Worm (Caenorhabditis elegans) whole organism, L1 larva: ENCODE results near the gene snb-2.

ENCODE experiments used
- aha-1 ChIP-seq: fragments of 150-350 bp; optimal IDR thresholded peaks from 2 replicates; lab custom pipeline; 2014; ENCODE audit warnings: missing biosample characterization, missing genetic modification characterization
- alr-1 ChIP-seq: fragments of 200-800 bp; sonication (Bioruptor generic); optimal IDR thresholded peaks from 2 replicates; lab custom pipeline; 2018; ENCODE audit warnings: borderline replicate concordance, mild to moderate bottlenecking, missing genetic modification characterization, missing compliant biosample characterization
- ama-1 ChIP-seq: fragments of 150-350 bp; optimal IDR thresholded peaks from 2 replicates; lab custom pipeline; 2014
- blmp-1 ChIP-seq: fragments of 150-350 bp; optimal IDR thresholded peaks from 2 replicates; lab custom pipeline; 2014; ENCODE audit warnings: missing biosample characterization, missing genetic modification characterization
- ceh-63 ChIP-seq: fragments of 200-800 bp; sonication (Bioruptor generic); optimal IDR thresholded peaks from 2 replicates; lab custom pipeline; 2018; ENCODE audit warnings: mild to moderate bottlenecking, missing genetic modification characterization, missing compliant biosample characterization
- ceh-88 ChIP-seq: fragments of 200-800 bp; sonication (Bioruptor generic); IDR thresholded peaks from 2 replicates; pipeline ENCODE4 v1.3.6; 2022; ENCODE audit warnings: missing genetic modification characterization, missing compliant biosample characterization
- ces-1 ChIP-seq: fragments of 150-350 bp; optimal IDR thresholded peaks from 2 replicates; lab custom pipeline; 2014; ENCODE audit warnings: missing biosample characterization, missing genetic modification reagents, missing genetic modification characterization
- dsc-1 ChIP-seq: sonication (generic microtip); optimal IDR thresholded peaks from 2 replicates; lab custom pipeline; 2016; ENCODE audit warnings: mild to moderate bottlenecking, missing genetic modification characterization, missing compliant biosample characterization
- efl-1 ChIP-seq, 4 experiments: fragments of 150-350 bp; optimal IDR thresholded peaks in 3 of 4; peaks in 1 of 4; 1 replicate in 1 of 4; 2 replicates in 3 of 4; lab custom pipeline; 2014; ENCODE audit warnings: missing biosample characterization in 2 of 4, missing genetic modification characterization in 2 of 4, missing genetic modification reagents in 2 of 4
- efl-3 ChIP-seq: fragments of 200-800 bp; sonication (Bioruptor generic); optimal IDR thresholded peaks from 2 replicates; lab custom pipeline; 2018; ENCODE audit warnings: mild to moderate bottlenecking, missing genetic modification characterization, missing compliant biosample characterization
- egl-27 ChIP-seq, 2 experiments: fragments of 150-350 bp in 1 of 2; sonication (generic microtip); optimal IDR thresholded peaks; 3 replicates each; lab custom pipeline; 2017 to 2018; ENCODE audit warnings: missing biosample characterization in 2 of 2, missing genetic modification characterization in 2 of 2, missing genetic modification reagents in 2 of 2
- elt-2 ChIP-seq: sonication (generic microtip); optimal IDR thresholded peaks from 2 replicates; lab custom pipeline; 2016; ENCODE audit warnings: missing genetic modification characterization, mild to moderate bottlenecking, inconsistent platforms, missing compliant biosample characterization, missing genetic modification reagents
- elt-3 ChIP-seq, 6 experiments: fragments of 150-350 bp in 1 of 6; sonication (generic microtip); optimal IDR thresholded peaks; 2 replicates each; lab custom pipeline; 2017 to 2018; ENCODE audit warnings: missing biosample characterization in 6 of 6, missing genetic modification characterization in 6 of 6, inconsistent platforms in 1 of 6
- fos-1 ChIP-seq: fragments of 150-350 bp; optimal IDR thresholded peaks from 2 replicates; lab custom pipeline; 2014; ENCODE audit warnings: missing biosample characterization, missing genetic modification characterization
- hlh-17 ChIP-seq: fragments of 200-800 bp; sonication (Bioruptor generic); optimal IDR thresholded peaks from 2 replicates; lab custom pipeline; 2018; ENCODE audit warnings: missing genetic modification characterization, mild to moderate bottlenecking, missing compliant biosample characterization, moderate library complexity, borderline replicate concordance
- hpl-2 ChIP-seq: fragments of 150-350 bp; optimal IDR thresholded peaks from 2 replicates; lab custom pipeline; 2014; ENCODE audit warnings: missing biosample characterization, missing genetic modification reagents, missing genetic modification characterization
- isw-1 ChIP-seq: fragments of 200-800 bp; sonication (Bioruptor generic); IDR thresholded peaks from 2 replicates; pipeline ENCODE4 v1.3.6; 2022; ENCODE audit warnings: missing genetic modification characterization, missing compliant biosample characterization
- jun-1 ChIP-seq: fragments of 150-350 bp; optimal IDR thresholded peaks from 2 replicates; lab custom pipeline; 2014; ENCODE audit warnings: missing biosample characterization, missing genetic modification reagents, missing genetic modification characterization
- lin-14 ChIP-seq: fragments of 200-800 bp; sonication (Bioruptor generic); optimal IDR thresholded peaks from 2 replicates; lab custom pipeline; 2018; ENCODE audit warnings: mild to moderate bottlenecking, missing genetic modification characterization, moderate library complexity, missing compliant biosample characterization
- lin-35 ChIP-seq, 2 experiments: fragments of 150-350 bp; optimal IDR thresholded peaks; 2 replicates each; lab custom pipeline; 2014; ENCODE audit warnings: missing biosample characterization in 2 of 2, missing genetic modification characterization in 2 of 2, missing genetic modification reagents in 2 of 2
- lin-39 ChIP-seq: fragments of 150-350 bp; optimal IDR thresholded peaks from 2 replicates; lab custom pipeline; 2014; ENCODE audit warnings: missing biosample characterization, missing genetic modification reagents, missing genetic modification characterization
- lir-3 ChIP-seq: sonication (generic microtip); optimal IDR thresholded peaks from 2 replicates; lab custom pipeline; 2016; ENCODE audit warnings: mild to moderate bottlenecking, missing genetic modification characterization, moderate library complexity, missing compliant biosample characterization; ENCODE audit not compliant: poor library complexity
- lsy-2 ChIP-seq, 2 experiments: fragments of 150-350 bp; optimal IDR thresholded peaks; 2 replicates each; lab custom pipeline; 2014; ENCODE audit warnings: missing biosample characterization in 2 of 2, missing genetic modification characterization in 2 of 2
- mab-9 ChIP-seq: fragments of 200-800 bp; sonication (Bioruptor generic); IDR thresholded peaks from 2 replicates; pipeline ENCODE4 v1.3.6; 2022; ENCODE audit warnings: missing genetic modification reagents, missing genetic modification characterization, missing compliant biosample characterization
- nhr-28 ChIP-seq: fragments of 150-350 bp; optimal IDR thresholded peaks from 2 replicates; lab custom pipeline; 2014; ENCODE audit warnings: missing biosample characterization, missing genetic modification characterization
- nhr-47 ChIP-seq: sonication (generic microtip); optimal IDR thresholded peaks from 2 replicates; lab custom pipeline; 2016; ENCODE audit warnings: mild to moderate bottlenecking, missing genetic modification characterization, moderate library complexity, missing compliant biosample characterization
- nhr-71 ChIP-seq: sonication (generic microtip); optimal IDR thresholded peaks from 2 replicates; lab custom pipeline; 2016; ENCODE audit warnings: mild to moderate bottlenecking, missing genetic modification characterization, moderate library complexity, missing compliant biosample characterization
- nhr-76 ChIP-seq: sonication (generic microtip); optimal IDR thresholded peaks from 2 replicates; lab custom pipeline; 2017; ENCODE audit warnings: missing biosample characterization, missing genetic modification characterization
- nhr-77 ChIP-seq: fragments of 150-350 bp; optimal IDR thresholded peaks from 2 replicates; lab custom pipeline; 2014; ENCODE audit warnings: missing biosample characterization, missing genetic modification characterization
- nhr-90 ChIP-seq: sonication (generic microtip); optimal IDR thresholded peaks from 2 replicates; lab custom pipeline; 2016; ENCODE audit warnings: mild to moderate bottlenecking, missing genetic modification characterization, missing compliant biosample characterization; ENCODE audit not compliant: poor library complexity
- pax-3 ChIP-seq: fragments of 200-800 bp; sonication (Bioruptor generic); optimal IDR thresholded peaks from 2 replicates; lab custom pipeline; 2018; ENCODE audit warnings: mild to moderate bottlenecking, missing genetic modification characterization, moderate library complexity, missing compliant biosample characterization
- skn-1 ChIP-seq: fragments of 150-350 bp; optimal IDR thresholded peaks from 2 replicates; lab custom pipeline; 2014; ENCODE audit warnings: missing biosample characterization, missing genetic modification characterization
- snpc-4 ChIP-seq: fragments of 150-350 bp; optimal IDR thresholded peaks from 2 replicates; lab custom pipeline; 2014; ENCODE audit warnings: missing biosample characterization, missing genetic modification characterization
- snu-23 ChIP-seq: sonication (generic microtip); optimal IDR thresholded peaks from 2 replicates; lab custom pipeline; 2016; ENCODE audit warnings: missing genetic modification characterization, missing compliant biosample characterization
- sptf-1 ChIP-seq: fragments of 150-350 bp; optimal IDR thresholded peaks from 2 replicates; lab custom pipeline; 2014; ENCODE audit warnings: missing biosample characterization, missing genetic modification characterization
- swsn-7 ChIP-seq: sonication (generic microtip); optimal IDR thresholded peaks from 2 replicates; lab custom pipeline; 2016; ENCODE audit warnings: missing genetic modification characterization, missing compliant biosample characterization
- tlp-1 ChIP-seq: fragments of 150-350 bp; optimal IDR thresholded peaks from 2 replicates; lab custom pipeline; 2014; ENCODE audit warnings: missing biosample characterization, missing genetic modification characterization
- unc-130 ChIP-seq: fragments of 150-350 bp; optimal IDR thresholded peaks from 2 replicates; lab custom pipeline; 2017; ENCODE audit warnings: missing biosample characterization, missing genetic modification characterization, inconsistent platforms
- unc-62 ChIP-seq: fragments of 150-350 bp; optimal IDR thresholded peaks from 2 replicates; lab custom pipeline; 2014; ENCODE audit warnings: missing biosample characterization, missing genetic modification reagents, missing genetic modification characterization
- xbp-1 ChIP-seq: sonication (generic microtip); optimal IDR thresholded peaks from 2 replicates; lab custom pipeline; 2016; ENCODE audit warnings: missing genetic modification characterization, missing compliant biosample characterization
- zag-1 ChIP-seq: fragments of 150-350 bp; optimal IDR thresholded peaks from 2 replicates; lab custom pipeline; 2014; ENCODE audit warnings: missing biosample characterization, missing genetic modification characterization
- ztf-11 ChIP-seq, 2 experiments: sonication (generic microtip); optimal IDR thresholded peaks; 2 replicates each; lab custom pipeline; 2016 to 2017; ENCODE audit warnings: missing genetic modification characterization in 2 of 2, missing biosample characterization in 1 of 2, missing compliant biosample characterization in 1 of 2
- ztf-4 ChIP-seq: fragments of 150-350 bp; optimal IDR thresholded peaks from 2 replicates; lab custom pipeline; 2014; ENCODE audit warnings: missing biosample characterization, missing genetic modification characterization

snb-2 gene

DNA sequence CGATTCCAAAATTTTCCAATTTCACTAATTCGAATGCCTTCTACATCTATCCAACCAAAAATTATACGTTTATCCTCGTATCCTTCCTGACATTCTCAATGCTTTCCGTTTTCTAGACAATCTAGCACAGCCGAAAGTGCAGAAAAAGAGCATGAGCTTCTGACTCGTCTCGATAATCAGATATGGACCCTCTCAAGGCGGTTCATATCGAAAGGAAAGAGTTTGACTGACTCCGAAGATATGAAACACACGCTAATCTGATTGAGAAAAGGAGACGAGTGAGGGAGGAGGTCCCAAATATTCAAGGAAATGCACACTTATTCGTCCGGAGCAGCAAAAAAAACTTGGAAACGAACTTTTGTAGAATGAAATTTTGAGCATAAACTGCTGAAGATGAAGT is 16.5 kb downstream of the snb-2 start:
- TF ChIP-seq efl-1 (optimal IDR thresholded peaks at IDR 0.05; lab: Kevin White, UChicago) (no peak), efl-1 (GFP tag; optimal IDR thresholded peaks at IDR 0.05 in 1 of 2; lab: Kevin White, UChicago) (peak in 1 of 2 experiments; percentile 86), ceh-63 (GFP tag; lab: Kevin White, UChicago) (no peak), nhr-28 (no peak), nhr-76 (tag; lab: Kevin White, UChicago) (no peak), ces-1 (GFP tag; lab: Kevin White, UChicago) (no peak), lin-14 (peak; percentile 12), aha-1 (no peak), snpc-4 (tag; lab: Kevin White, UChicago) (no peak), egl-27 (tag; optimal IDR thresholded peaks at IDR 0.05; lab: Kevin White, UChicago) (no peak), lsy-2 (tag; optimal IDR thresholded peaks at IDR 0.05; lab: Kevin White, UChicago) (no peak), nhr-77 (tag; lab: Kevin White, UChicago) (no peak), lir-3 (tag; lab: Kevin White, UChicago) (no peak)
- TF ChIP-seq, all 84 proteins: peak for 2

DNA sequence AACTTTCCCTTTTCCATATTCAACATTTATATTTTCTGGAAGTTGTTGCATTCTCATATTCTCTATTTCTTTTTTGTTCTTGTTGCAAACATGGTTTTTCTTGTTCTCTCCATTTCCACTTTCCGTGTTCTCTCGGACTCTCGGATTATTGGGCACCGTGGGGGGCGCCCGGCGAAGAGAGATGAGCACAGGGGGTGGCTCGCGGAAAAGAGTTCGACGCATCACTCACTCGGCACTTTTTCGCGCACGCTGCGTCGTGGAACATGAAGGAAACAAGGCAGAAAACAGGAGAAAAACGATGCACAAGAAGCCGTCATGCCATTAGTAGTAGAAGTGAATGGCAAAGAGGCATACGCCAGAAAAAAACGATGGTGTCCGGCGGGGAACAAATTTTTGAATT is 19.1 kb downstream of the snb-2 start:
- TF ChIP-seq lin-14 = peak; percentile 13
- TF ChIP-seq blmp-1 (tag; lab: Kevin White, UChicago) = no peak
- TF ChIP-seq efl-1 (optimal IDR thresholded peaks at IDR 0.05; lab: Kevin White, UChicago) = no peak
- peak in 1 of 2 experiments; percentile 16 for TF ChIP-seq efl-1 (GFP tag; optimal IDR thresholded peaks at IDR 0.05 in 1 of 2; lab: Kevin White, UChicago)
- TF ChIP-seq ceh-88 = no peak
- TF ChIP-seq lin-35 (GFP tag; optimal IDR thresholded peaks at IDR 0.05; lab: Kevin White, UChicago) = no peak
- TF ChIP-seq elt-3 (tag; optimal IDR thresholded peaks at IDR 0.05; lab: Kevin White, UChicago) = no peak
- no peak for TF ChIP-seq nhr-76 (tag; lab: Kevin White, UChicago)
- no peak for TF ChIP-seq xbp-1 (tag; lab: Kevin White, UChicago)
- TF ChIP-seq tlp-1 (tag; lab: Kevin White, UChicago) = no peak

DNA sequence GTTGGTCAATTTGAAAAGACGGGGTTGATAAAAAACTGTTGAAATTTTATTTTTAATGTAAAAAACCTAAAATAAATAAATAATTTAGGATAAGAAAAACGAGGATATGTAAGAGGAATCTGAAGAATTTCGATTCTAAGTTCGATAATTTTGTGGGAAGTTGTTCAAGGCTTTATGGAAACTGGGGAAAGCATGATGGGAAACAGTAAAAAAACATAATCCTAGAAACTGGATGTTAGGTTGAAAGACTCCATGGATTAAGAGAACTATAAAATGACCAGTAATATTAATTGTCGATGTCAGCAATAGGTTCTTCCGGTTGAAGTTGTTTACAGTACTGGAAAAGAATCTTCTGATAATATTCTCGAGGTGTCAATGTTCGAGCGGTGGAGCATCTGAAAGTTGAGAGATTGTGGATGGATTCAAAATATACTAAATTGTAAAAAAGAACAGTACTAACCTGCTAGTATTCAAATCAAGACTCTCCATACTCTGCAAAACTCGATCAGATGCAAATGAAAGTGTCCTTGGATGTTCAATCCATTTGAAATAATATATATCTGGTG is 25.4 kb downstream of the snb-2 start:
- TF ChIP-seq nhr-47 (tag; lab: Kevin White, UChicago) = peak; percentile 1
- no peak for TF ChIP-seq blmp-1 (tag; lab: Kevin White, UChicago)
- TF ChIP-seq pax-3 (tag; lab: Kevin White, UChicago) = peak; percentile 1
- TF ChIP-seq nhr-71 (tag; lab: Kevin White, UChicago) = peak; percentile 4
- TF ChIP-seq snu-23 (GFP tag; lab: Kevin White, UChicago) = no peak
- TF ChIP-seq efl-1 (optimal IDR thresholded peaks at IDR 0.05; lab: Kevin White, UChicago) = no peak
- peak in 1 of 2 experiments; percentile 47 for TF ChIP-seq efl-1 (GFP tag; optimal IDR thresholded peaks at IDR 0.05 in 1 of 2; lab: Kevin White, UChicago)
- TF ChIP-seq, all 84 proteins: peak for 4

- TF ChIP-seq lir-3 (tag; lab: Kevin White, UChicago) (no peak), nhr-90 (tag; lab: Kevin White, UChicago) (peak; percentile 71), hpl-2 (peak; percentile 2), lin-39 (peak; percentile 59), ztf-4 (no peak), skn-1 (tag; lab: Kevin White, UChicago) (peak; percentile 89), hlh-17 (GFP tag; lab: Kevin White, UChicago) (no peak), nhr-47 (tag; lab: Kevin White, UChicago) (peak; percentile 77), lin-35 (GFP tag; optimal IDR thresholded peaks at IDR 0.05; lab: Kevin White, UChicago) (peak; percentile 84 to 91), lin-14 (peak; percentile 77), fos-1 (tag; lab: Kevin White, UChicago) (peak; percentile 71), jun-1 (tag; lab: Kevin White, UChicago) (peak; percentile 66), mab-9 (GFP tag; lab: Robert Waterston, UW) (no peak), sptf-1 (tag; lab: Kevin White, UChicago) (no peak), ama-1 (lab: Kevin White, UChicago) (no peak), unc-62 (GFP tag; lab: Kevin White, UChicago) (no peak), nhr-76 (tag; lab: Kevin White, UChicago) (no peak), alr-1 (tag; lab: Kevin White, UChicago) (no peak), dsc-1 (tag; lab: Kevin White, UChicago) (peak; percentile 49), swsn-7 (tag; lab: Kevin White, UChicago) (peak; percentile 71), unc-130 (tag; lab: Kevin White, UChicago) (peak; percentile 82), zag-1 (tag; lab: Kevin White, UChicago) (no peak), isw-1 (GFP tag; lab: Robert Waterston, UW) (peak; percentile 67), elt-2 (no peak), efl-3 (GFP tag; lab: Kevin White, UChicago) (no peak), ztf-11 (tag; optimal IDR thresholded peaks at IDR 0.05; lab: Kevin White, UChicago) (no peak)
Measured at ce11 chrV:12317894-12318553, 27.7 kb downstream of the snb-2 start, which contains the start of the genes R04F11.5 and R04F11.2. R04F11.5 (minus strand) TSS chrV:12318019. R04F11.2 (plus strand) TSS chrV:12318381.
